Worm (Caenorhabditis elegans): ENCODE data around the gene ctsa-1.1.

The ctsa-1.1 gene

DNA sequence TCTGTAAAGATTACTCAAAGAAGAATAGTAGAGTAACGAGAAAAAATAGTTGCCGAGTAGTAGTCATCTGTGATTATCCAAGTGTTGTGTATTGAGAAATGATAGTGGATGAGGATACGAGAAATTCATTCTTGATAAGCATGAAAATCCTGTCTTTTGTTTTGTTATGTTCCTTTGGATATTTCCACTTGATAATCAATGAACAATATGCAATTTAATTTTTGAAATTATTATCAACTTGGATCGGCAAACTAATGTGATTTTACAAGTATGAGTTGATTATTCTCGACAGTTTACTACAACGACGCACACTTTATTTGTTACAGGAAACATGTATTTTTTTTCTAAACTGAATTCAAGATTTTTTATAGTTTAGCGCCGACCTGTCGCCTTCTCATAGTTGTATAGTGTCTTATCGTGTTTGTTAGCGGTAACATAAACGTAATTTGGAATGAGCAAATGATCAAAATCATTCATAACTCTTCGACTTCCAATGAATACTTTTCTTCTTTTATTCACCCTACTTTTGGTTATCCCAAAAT, 36.5 kb downstream of the ctsa-1.1 start, which contains the start of the genes F26G1.9 and F26G1.10:
TSS of gene F26G1.9 (minus strand) at position 101 of the 542 bp plus-strand sequence.
TSS of gene F26G1.10 (plus strand) at position 492 of the 542 bp plus-strand sequence.
- TF ChIP-seq T26A8.4 (GFP tag; IDR thresholded peaks at IDR 0.05) (no peak), aha-1 (tag) (peak; percentile 22)

DNA sequence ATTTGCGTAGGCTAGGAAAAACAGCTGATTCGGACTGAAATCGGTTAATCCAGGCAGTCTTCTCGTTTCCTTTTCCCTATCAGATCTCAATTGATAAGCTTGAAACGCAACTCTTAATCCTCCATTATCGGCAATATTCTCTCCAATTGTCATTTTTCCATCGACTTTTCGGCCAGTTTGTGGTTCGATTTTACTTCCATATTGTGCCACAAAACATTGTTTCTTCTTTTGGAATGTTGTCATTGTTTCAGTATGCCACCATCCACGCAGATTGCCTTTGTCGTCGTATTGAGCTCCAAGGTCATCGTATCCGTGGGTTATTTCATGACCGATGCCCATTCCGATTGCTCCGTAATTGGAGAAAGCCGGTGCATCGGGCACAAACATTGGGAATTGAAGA, 38.4 kb downstream of the ctsa-1.1 start:
- peak in 1 of 2 experiments; percentile 96 for TF ChIP-seq unc-62 (GFP tag; optimal IDR thresholded peaks at IDR 0.05 in 1 of 2)
- TF ChIP-seq unc-62 (tag; optimal IDR thresholded peaks at IDR 0.05), result no peak
- TF ChIP-seq D1046.2 (GFP tag; IDR thresholded peaks at IDR 0.05), result no peak

DNA sequence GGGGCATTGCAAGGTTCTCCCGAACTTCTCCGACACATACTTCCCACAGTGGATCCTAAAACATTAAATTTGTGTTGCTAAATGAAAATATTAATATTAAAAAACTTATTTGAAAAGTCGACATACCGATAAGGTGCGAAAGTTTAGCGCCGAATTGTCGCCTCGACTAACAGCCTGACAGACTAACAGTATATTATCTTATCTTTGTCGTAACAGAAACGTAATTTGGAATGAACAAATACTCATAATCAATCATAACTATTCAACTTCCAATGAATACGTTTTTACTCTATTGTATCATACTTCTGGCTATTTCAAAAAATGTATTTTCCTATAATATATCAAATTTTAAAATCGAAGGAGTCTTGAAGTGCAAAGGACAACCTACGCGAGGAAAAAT, 39.5 kb downstream of the ctsa-1.1 start, which contains the start of gene F26G1.11:
TSS of gene F26G1.11 (plus strand) at position 205 of the 400 bp plus-strand sequence.
- TF ChIP-seq daf-16 (GFP tag; optimal IDR thresholded peaks at IDR 0.05), result no peak
- peak; percentile 73 for TF ChIP-seq daf-16 (tag; optimal IDR thresholded peaks at IDR 0.05)
- no peak for TF ChIP-seq F49E8.2 (tag; optimal IDR thresholded peaks at IDR 0.05; ENCODE audit: borderline replicate concordance)
- TF ChIP-seq daf-8 (GFP tag; IDR thresholded peaks at IDR 0.05), result no peak
- TF ChIP-seq hlh-11 (tag; optimal IDR thresholded peaks at IDR 0.05), result peak; percentile 42
- no peak for TF ChIP-seq zag-1 (tag; optimal IDR thresholded peaks at IDR 0.05)
- no peak for TF ChIP-seq mep-1 (tag; optimal IDR thresholded peaks at IDR 0.05)
- no peak for TF ChIP-seq zfp-2 (tag; optimal IDR thresholded peaks at IDR 0.05)
- no peak for TF ChIP-seq nhr-76 (tag; optimal IDR thresholded peaks at IDR 0.05)
- no peak for TF ChIP-seq mes-2 (tag; optimal IDR thresholded peaks at IDR 0.05; ENCODE audit: poor library complexity, severe bottlenecking)
- no peak for TF ChIP-seq F44E2.7 (GFP tag; IDR thresholded peaks at IDR 0.05)
- TF ChIP-seq pqm-1 (tag; optimal IDR thresholded peaks at IDR 0.05), result peak; percentile 86
- no peak for TF ChIP-seq Y5F2A.4 (GFP tag; optimal IDR thresholded peaks at IDR 0.05)
- TF ChIP-seq gei-8 (GFP tag; optimal IDR thresholded peaks at IDR 0.05), result no peak
- no peak for TF ChIP-seq saeg-2 (GFP tag; IDR thresholded peaks at IDR 0.05)
- TF ChIP-seq lin-29 (GFP tag; IDR thresholded peaks at IDR 0.05), result no peak
- TF ChIP-seq nhr-25 (tag; optimal IDR thresholded peaks at IDR 0.05; ENCODE audit: borderline replicate concordance, insufficient read depth), result no peak
- TF ChIP-seq dpl-1 (GFP tag; optimal IDR thresholded peaks at IDR 0.05), result no peak
- TF ChIP-seq ztf-7 (tag; optimal IDR thresholded peaks at IDR 0.05), result no peak
- TF ChIP-seq spr-3 (GFP tag; optimal IDR thresholded peaks at IDR 0.05), result no peak
- TF ChIP-seq tag-97 (GFP tag; IDR thresholded peaks at IDR 0.05), result no peak
- no peak for TF ChIP-seq nhr-11 (tag; optimal IDR thresholded peaks at IDR 0.05)
- TF ChIP-seq nhr-237 (tag; optimal IDR thresholded peaks at IDR 0.05), result no peak
- no peak for TF ChIP-seq duxl-1 (tag; optimal IDR thresholded peaks at IDR 0.05; ENCODE audit: poor library complexity)
- TF ChIP-seq mdt-29 (GFP tag; IDR thresholded peaks at IDR 0.05), result no peak
- TF ChIP-seq pha-4 (GFP tag; IDR thresholded peaks at IDR 0.05), result no peak
- no peak for TF ChIP-seq pha-4 (tag; optimal IDR thresholded peaks at IDR 0.05)
- TF ChIP-seq rbr-2 (tag; optimal IDR thresholded peaks at IDR 0.05), result no peak
- peak; percentile 62 for TF ChIP-seq dve-1 (tag; optimal IDR thresholded peaks at IDR 0.05; ENCODE audit: insufficient read depth)
- TF ChIP-seq ces-1 (GFP tag; optimal IDR thresholded peaks at IDR 0.05), result no peak
- TF ChIP-seq egl-43 (GFP tag; IDR thresholded peaks at IDR 0.05), result no peak

DNA sequence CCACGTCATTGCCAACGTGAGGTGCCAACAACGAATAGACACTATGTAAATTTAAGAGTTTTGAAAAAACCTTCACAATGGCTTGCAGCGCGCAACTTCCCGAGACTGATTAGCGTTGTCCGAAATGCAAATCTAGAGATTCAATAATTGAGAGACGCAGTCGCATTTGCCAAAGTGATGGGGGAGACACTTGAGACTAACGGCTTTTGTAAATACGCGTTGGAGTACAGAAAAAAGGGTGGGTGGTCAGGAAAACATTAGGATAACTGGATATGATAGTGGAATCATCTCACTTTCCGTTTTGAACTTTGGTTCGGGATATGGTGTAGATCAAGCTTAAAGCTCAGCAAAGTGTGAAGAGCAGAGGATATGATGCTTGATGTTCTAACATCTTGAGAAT, 42.3 kb downstream of the ctsa-1.1 start:
- TF ChIP-seq zfp-3 (GFP tag; conservative IDR thresholded peaks at IDR 0.05) (no peak), nhr-25 (tag; optimal IDR thresholded peaks at IDR 0.05; ENCODE audit: borderline replicate concordance, insufficient read depth) (no peak), lin-38 (GFP tag; IDR thresholded peaks at IDR 0.05) (no peak), php-3 (GFP tag; IDR thresholded peaks at IDR 0.05) (no peak), aly-2 (tag; optimal IDR thresholded peaks at IDR 0.05) (no peak)
